Worm (Caenorhabditis elegans): Measurements from ENCODE around the gene C06G3.3.

C06G3.3 gene

ce11 chrIV:7009531-7009930, 26.4 kb upstream of the C06G3.3 start, which contains the start of gene C25A8.2:
Gene C25A8.2 (plus strand): TSS chrIV:7009831.
- no peak for TF ChIP-seq efl-3 (GFP tag; optimal IDR thresholded peaks at IDR 0.05)
- TF ChIP-seq dpl-1 (GFP tag; optimal IDR thresholded peaks at IDR 0.05), result no peak
- no peak for TF ChIP-seq aly-2 (tag; optimal IDR thresholded peaks at IDR 0.05)
- TF ChIP-seq C04F5.9 (tag; optimal IDR thresholded peaks at IDR 0.05), result no peak
- TF ChIP-seq fkh-10 (GFP tag; optimal IDR thresholded peaks at IDR 0.05), result no peak
- no peak for TF ChIP-seq egl-13 (tag; optimal IDR thresholded peaks at IDR 0.05)
- no peak for TF ChIP-seq isw-1 (GFP tag; IDR thresholded peaks at IDR 0.05)
- no peak for TF ChIP-seq hlh-4 (tag; optimal IDR thresholded peaks at IDR 0.05)

- TF ChIP-seq aly-2 (tag; optimal IDR thresholded peaks at IDR 0.05), result no peak
- TF ChIP-seq elt-3 (tag; optimal IDR thresholded peaks at IDR 0.05), result no peak
- TF ChIP-seq fkh-4 (tag; optimal IDR thresholded peaks at IDR 0.05; ENCODE audit: borderline replicate concordance), result no peak
- TF ChIP-seq swsn-7 (tag; optimal IDR thresholded peaks at IDR 0.05), result no peak
- TF ChIP-seq irx-1 (tag; optimal IDR thresholded peaks at IDR 0.05), result no peak
- TF ChIP-seq zag-1 (tag; optimal IDR thresholded peaks at IDR 0.05), result no peak
- TF ChIP-seq lin-14 (GFP tag; optimal IDR thresholded peaks at IDR 0.05), result no peak
Observed at ce11 chrIV:7010195-7010594, 25.7 kb upstream of the C06G3.3 start.

ce11 chrIV:7010835-7011234, 25.1 kb upstream of the C06G3.3 start, which contains the start of gene C25A8.1:
Gene C25A8.1 (plus strand): TSS chrIV:7011135.
- TF ChIP-seq efl-1 (optimal IDR thresholded peaks at IDR 0.05), result no peak
- TF ChIP-seq efl-1 (GFP tag; optimal IDR thresholded peaks at IDR 0.05 in 1 of 2), result peak in 1 of 2 experiments; percentile 15
- no peak for TF ChIP-seq nhr-71 (tag; optimal IDR thresholded peaks at IDR 0.05)
- TF ChIP-seq unc-86 (tag; optimal IDR thresholded peaks at IDR 0.05), result no peak
- no peak for TF ChIP-seq hlh-4 (tag; optimal IDR thresholded peaks at IDR 0.05)

ce11 chrIV:7011728-7012127, 24.2 kb upstream of the C06G3.3 start, which contains the start of gene trxr-1:
Gene trxr-1 (plus strand): TSS chrIV:7011954.
- TF ChIP-seq unc-30 (tag; optimal IDR thresholded peaks at IDR 0.05) (no peak), fkh-4 (tag; optimal IDR thresholded peaks at IDR 0.05; ENCODE audit: borderline replicate concordance) (no peak), sox-4 (tag; optimal IDR thresholded peaks at IDR 0.05) (no peak), fos-1 (tag; optimal IDR thresholded peaks at IDR 0.05) (no peak), ceh-8 (GFP tag; optimal IDR thresholded peaks at IDR 0.05) (no peak), lin-14 (GFP tag; optimal IDR thresholded peaks at IDR 0.05) (peak; percentile 11), lin-13 (GFP tag; optimal IDR thresholded peaks at IDR 0.05) (no peak), tbx-2 (tag; optimal IDR thresholded peaks at IDR 0.05) (no peak)

- TF ChIP-seq vab-15 (tag; optimal IDR thresholded peaks at IDR 0.05) (no peak), nhr-77 (tag; optimal IDR thresholded peaks at IDR 0.05) (no peak), xbp-1 (tag; optimal IDR thresholded peaks at IDR 0.05) (no peak), lin-35 (GFP tag; optimal IDR thresholded peaks at IDR 0.05) (no peak), egl-13 (tag; optimal IDR thresholded peaks at IDR 0.05) (no peak), rnt-1 (tag; optimal IDR thresholded peaks at IDR 0.05) (no peak), lin-14 (GFP tag; optimal IDR thresholded peaks at IDR 0.05) (no peak), zip-4 (GFP tag; optimal IDR thresholded peaks at IDR 0.05) (no peak), ets-5 (GFP tag; IDR thresholded peaks at IDR 0.05) (no peak), lin-15B (tag; optimal IDR thresholded peaks at IDR 0.05) (no peak), fkh-10 (GFP tag; optimal IDR thresholded peaks at IDR 0.05) (no peak)
Observed at ce11 chrIV:7012214-7012613, 23.7 kb upstream of the C06G3.3 start.

- TF ChIP-seq tbx-2 (tag; optimal IDR thresholded peaks at IDR 0.05) (no peak), lsy-2 (tag; optimal IDR thresholded peaks at IDR 0.05) (peak in 1 of 2 experiments; percentile 51), unc-86 (tag; optimal IDR thresholded peaks at IDR 0.05) (no peak), unc-62 (GFP tag; optimal IDR thresholded peaks at IDR 0.05) (no peak), zip-4 (GFP tag; optimal IDR thresholded peaks at IDR 0.05) (no peak), blmp-1 (tag; optimal IDR thresholded peaks at IDR 0.05) (peak; percentile 11), dpl-1 (GFP tag; optimal IDR thresholded peaks at IDR 0.05) (peak in 1 of 3 experiments; percentile 47), lin-35 (GFP tag; optimal IDR thresholded peaks at IDR 0.05) (peak in 1 of 2 experiments; percentile 36), jun-1 (tag; optimal IDR thresholded peaks at IDR 0.05) (no peak), mep-1 (tag; optimal IDR thresholded peaks at IDR 0.05) (peak; percentile 35), C16A3.4 (tag; optimal IDR thresholded peaks at IDR 0.05) (peak; percentile 24), lin-14 (GFP tag; optimal IDR thresholded peaks at IDR 0.05) (peak; percentile 38), grh-1 (GFP tag; IDR thresholded peaks at IDR 0.05) (no peak)
Observed at ce11 chrIV:7012731-7013445, 23.0 kb upstream of the C06G3.3 start.

Measured in whole organism, L1 larva.